Fruit fly (Drosophila melanogaster) whole organism, embryonic: ENCODE measurements around the gene CG42324.

ENCODE experiments used
- Awh ChIP-seq: fragments of 200-800 bp; sonication (Bioruptor generic); IDR thresholded peaks from 2 replicates; pipeline ENCODE4, ENCODE4 v1.3.6; 2022; ENCODE audit warnings: missing biosample characterization, missing genetic modification characterization
- C15 ChIP-seq: fragments of 200-800 bp; sonication (Bioruptor generic); IDR thresholded peaks from 3 replicates; pipeline ENCODE4 v1.3.6; 2022; ENCODE audit warnings: missing biosample characterization, missing genetic modification characterization
- CG10366 ChIP-seq: fragments of 200-800 bp; sonication (Bioruptor generic); IDR thresholded peaks from 2 replicates; pipeline ENCODE4 v1.3.6; 2022; ENCODE audit warnings: missing biosample characterization, missing genetic modification characterization
- CG11696 ChIP-seq: fragments of 200-800 bp; sonication (Bioruptor generic); IDR thresholded peaks from 2 replicates; pipeline ENCODE4 v1.3.6; 2022; ENCODE audit warnings: missing biosample characterization, missing genetic modification characterization
- CG13624 ChIP-seq: fragments of 200-800 bp; sonication (Bioruptor generic); optimal IDR thresholded peaks from 2 replicates; lab custom pipeline; 2016; ENCODE audit warnings: missing biosample characterization, missing genetic modification characterization
- CG14014 ChIP-seq: fragments of 200-800 bp; sonication (Bioruptor generic); IDR thresholded peaks from 2 replicates; pipeline ENCODE4 v1.3.6; 2022; ENCODE audit warnings: missing biosample characterization, missing genetic modification characterization
- CG14050 ChIP-seq: fragments of 200-800 bp; sonication (Bioruptor generic); IDR thresholded peaks from 3 replicates; pipeline ENCODE4 v1.3.6; 2022; ENCODE audit warnings: missing biosample characterization, missing genetic modification characterization
- CG14441 ChIP-seq: fragments of 200-800 bp; sonication (Bioruptor generic); IDR thresholded peaks from 2 replicates; pipeline ENCODE4 v1.3.6; 2022; ENCODE audit warnings: missing biosample characterization, missing genetic modification characterization
- CG15514 ChIP-seq: fragments of 200-800 bp; sonication (Bioruptor generic); optimal IDR thresholded peaks from 3 replicates; lab custom pipeline; 2017; ENCODE audit warnings: missing biosample characterization, missing genetic modification characterization, mild to moderate bottlenecking, moderate library complexity, missing genetic modification reagents
- CG30431 ChIP-seq: fragments of 200-800 bp; sonication (Bioruptor generic); optimal IDR thresholded peaks from 2 replicates; lab custom pipeline; 2017; ENCODE audit warnings: missing biosample characterization, missing genetic modification characterization
- CG34376 ChIP-seq: fragments of 200-800 bp; sonication (Bioruptor generic); optimal IDR thresholded peaks from 2 replicates; lab custom pipeline; 2018; ENCODE audit warnings: missing biosample characterization, mild to moderate bottlenecking, missing genetic modification characterization
- CG4282 ChIP-seq: fragments of 200-800 bp; sonication (Bioruptor generic); optimal IDR thresholded peaks from 2 replicates; lab custom pipeline; 2016; ENCODE audit warnings: missing biosample characterization, missing genetic modification characterization
- CG4328 ChIP-seq: fragments of 200-800 bp; sonication (Bioruptor generic); optimal IDR thresholded peaks from 3 replicates; lab custom pipeline; 2017; ENCODE audit warnings: missing biosample characterization, missing genetic modification reagents, missing genetic modification characterization
- CG43689 ChIP-seq: fragments of 200-800 bp; sonication (Bioruptor generic); IDR thresholded peaks from 2 replicates; pipeline ENCODE4 v1.3.6; 2022; ENCODE audit warnings: missing biosample characterization, missing genetic modification characterization
- CG4707 ChIP-seq: fragments of 200-800 bp; sonication (Bioruptor generic); optimal IDR thresholded peaks from 2 replicates; lab custom pipeline; 2018; ENCODE audit warnings: missing biosample characterization, mild to moderate bottlenecking, missing genetic modification characterization, moderate library complexity
- CG4730 ChIP-seq: fragments of 200-800 bp; sonication (Bioruptor generic); IDR thresholded peaks from 2 replicates; pipeline ENCODE4 v1.3.6; 2022; ENCODE audit warnings: missing biosample characterization, missing genetic modification characterization
- CG6683 ChIP-seq: fragments of 200-800 bp; sonication (Bioruptor generic); optimal IDR thresholded peaks from 2 replicates; lab custom pipeline; 2017; ENCODE audit warnings: missing biosample characterization, mild to moderate bottlenecking, missing genetic modification characterization, missing genetic modification reagents
- CG6854 ChIP-seq: fragments of 200-800 bp; sonication (Bioruptor generic); optimal IDR thresholded peaks from 3 replicates; lab custom pipeline; 2017; ENCODE audit warnings: missing biosample characterization, mild to moderate bottlenecking, missing genetic modification characterization
- CG7963 ChIP-seq: fragments of 200-800 bp; sonication (Bioruptor generic); IDR thresholded peaks from 3 replicates; pipeline ENCODE4 v1.3.6; 2022; ENCODE audit warnings: missing biosample characterization, missing genetic modification characterization; ENCODE audit not compliant: partially characterized antibody
- Fer2 ChIP-seq: fragments of 200-800 bp; sonication (Bioruptor generic); optimal IDR thresholded peaks from 2 replicates; lab custom pipeline; 2018; ENCODE audit warnings: missing biosample characterization, mild to moderate bottlenecking, missing genetic modification characterization, moderate library complexity
- HLH3B ChIP-seq: fragments of 200-800 bp; sonication (Bioruptor generic); IDR thresholded peaks from 2 replicates; pipeline ENCODE4 v1.3.6; 2022; ENCODE audit warnings: missing biosample characterization, missing genetic modification characterization
- Hmx ChIP-seq: fragments of 200-800 bp; sonication (Bioruptor generic); optimal IDR thresholded peaks from 2 replicates; lab custom pipeline; 2016; ENCODE audit warnings: missing biosample characterization, missing genetic modification characterization
- Med ChIP-seq: fragments of 200-800 bp; sonication (Bioruptor generic); peaks from one replicate; lab custom pipeline; 2016; ENCODE audit warnings: missing biosample characterization, missing genetic modification characterization, mild to moderate bottlenecking, inconsistent platforms, moderate library complexity
- Mes4 ChIP-seq: fragments of 200-800 bp; sonication (Bioruptor generic); optimal IDR thresholded peaks from 2 replicates; lab custom pipeline; 2016; ENCODE audit warnings: missing biosample characterization, missing genetic modification characterization
- NC2α ChIP-seq: fragments of 200-800 bp; sonication (Bioruptor generic); optimal IDR thresholded peaks from 2 replicates; lab custom pipeline; 2016; ENCODE audit warnings: missing biosample characterization, missing genetic modification characterization
- NfI ChIP-seq: fragments of 200-800 bp; sonication (Bioruptor generic); optimal IDR thresholded peaks from 3 replicates; lab custom pipeline; 2018; ENCODE audit warnings: missing biosample characterization, mild to moderate bottlenecking, missing genetic modification characterization, moderate library complexity
- Optix ChIP-seq: fragments of 200-800 bp; sonication (Bioruptor generic); IDR thresholded peaks from 3 replicates; pipeline ENCODE4 v1.3.6; 2022; ENCODE audit warnings: missing biosample characterization, missing genetic modification characterization
- Ravus ChIP-seq: fragments of 200-800 bp; sonication (Bioruptor generic); IDR thresholded peaks from 2 replicates; pipeline ENCODE4 v1.3.6; 2022; ENCODE audit warnings: missing biosample characterization, missing genetic modification characterization
- Vsx1 ChIP-seq: fragments of 200-800 bp; sonication (Bioruptor generic); optimal IDR thresholded peaks from 2 replicates; lab custom pipeline; 2017; ENCODE audit warnings: missing biosample characterization, mild to moderate bottlenecking, missing genetic modification characterization, missing genetic modification reagents
- al ChIP-seq: fragments of 200-800 bp; sonication (Bioruptor generic); IDR thresholded peaks from 2 replicates; pipeline ENCODE4 v1.3.6; 2022; ENCODE audit warnings: missing biosample characterization, missing genetic modification characterization
- ara ChIP-seq: fragments of 200-800 bp; sonication (Bioruptor generic); IDR thresholded peaks from 2 replicates; pipeline ENCODE4 v1.3.6; 2022; ENCODE audit warnings: missing biosample characterization, missing genetic modification characterization
- ash1 ChIP-seq: fragments of 200-800 bp; sonication (Bioruptor generic); optimal IDR thresholded peaks from 2 replicates; lab custom pipeline; 2018; ENCODE audit warnings: missing biosample characterization, mild to moderate bottlenecking, missing genetic modification characterization
- ato ChIP-seq: fragments of 200-800 bp; sonication (Bioruptor generic); IDR thresholded peaks from 2 replicates; pipeline ENCODE4 v1.3.6; 2022; ENCODE audit warnings: missing biosample characterization, missing genetic modification characterization; ENCODE audit not compliant: partially characterized antibody
- az2 ChIP-seq: fragments of 200-800 bp; sonication (Bioruptor generic); optimal IDR thresholded peaks from 3 replicates; lab custom pipeline; 2016; ENCODE audit warnings: missing biosample characterization, missing genetic modification characterization
- chn ChIP-seq: fragments of 200-800 bp; sonication (Bioruptor generic); optimal IDR thresholded peaks from 2 replicates; lab custom pipeline; 2016; ENCODE audit warnings: missing biosample characterization, missing genetic modification characterization
- dimm ChIP-seq: fragments of 200-800 bp; sonication (Bioruptor generic); IDR thresholded peaks from 2 replicates; pipeline ENCODE4 v1.3.6; 2022; ENCODE audit warnings: missing biosample characterization, missing genetic modification characterization
- dmrt11E ChIP-seq: fragments of 200-800 bp; sonication (Bioruptor generic); optimal IDR thresholded peaks from 3 replicates; lab custom pipeline; 2018; ENCODE audit warnings: missing biosample characterization, mild to moderate bottlenecking, missing genetic modification characterization, moderate library complexity
- esg ChIP-seq: fragments of 200-800 bp; sonication (Bioruptor generic); conservative IDR thresholded peaks from 2 replicates; pipeline ENCODE4 v1.3.6; 2022; ENCODE audit warnings: missing biosample characterization, missing genetic modification characterization
- ewg ChIP-seq: fragments of 200-800 bp; sonication (Bioruptor generic); optimal IDR thresholded peaks from 3 replicates; lab custom pipeline; 2017; ENCODE audit warnings: mild to moderate bottlenecking, missing biosample characterization, missing genetic modification reagents, missing genetic modification characterization
- fd96Cb ChIP-seq: fragments of 200-800 bp; sonication (Bioruptor generic); optimal IDR thresholded peaks from 2 replicates; lab custom pipeline; 2018; ENCODE audit warnings: missing biosample characterization, mild to moderate bottlenecking, missing genetic modification characterization, moderate library complexity
- fru ChIP-seq: fragments of >200 bp; optimal IDR thresholded peaks from 2 replicates; lab custom pipeline; 2017
- fu2 ChIP-seq: fragments of 200-800 bp; sonication (Bioruptor generic); optimal IDR thresholded peaks from 2 replicates; lab custom pipeline; 2016; ENCODE audit warnings: missing biosample characterization, missing genetic modification characterization
- hth ChIP-seq: fragments of >200 bp; optimal IDR thresholded peaks from 2 replicates; lab custom pipeline; 2017; ENCODE audit warnings: inconsistent platforms
- maf-S ChIP-seq: fragments of 200-800 bp; sonication (Bioruptor generic); optimal IDR thresholded peaks from 2 replicates; lab custom pipeline; 2016; ENCODE audit warnings: missing biosample characterization, missing genetic modification characterization
- mirr ChIP-seq: fragments of 200-800 bp; sonication (Bioruptor generic); optimal IDR thresholded peaks from 3 replicates; lab custom pipeline; 2018; ENCODE audit warnings: missing biosample characterization, mild to moderate bottlenecking, missing genetic modification characterization
- nerfin-2 ChIP-seq: fragments of 200-800 bp; sonication (Bioruptor generic); IDR thresholded peaks from 2 replicates; pipeline ENCODE4 v1.3.6; 2022; ENCODE audit warnings: missing biosample characterization, missing genetic modification characterization; ENCODE audit not compliant: partially characterized antibody
- onecut ChIP-seq: fragments of 200-800 bp; sonication (Bioruptor generic); IDR thresholded peaks from 2 replicates; pipeline ENCODE4 v1.3.6; 2022; ENCODE audit warnings: missing biosample characterization, missing genetic modification characterization
- org-1 ChIP-seq: fragments of 200-800 bp; sonication (Bioruptor generic); optimal IDR thresholded peaks from 2 replicates; lab custom pipeline; 2017; ENCODE audit warnings: missing biosample characterization, missing genetic modification characterization
- p53 ChIP-seq: fragments of 200-800 bp; sonication (Bioruptor generic); optimal IDR thresholded peaks from 2 replicates; lab custom pipeline; 2016; ENCODE audit warnings: missing biosample characterization, missing genetic modification characterization
- ranshi ChIP-seq: fragments of 200-800 bp; sonication (Bioruptor generic); IDR thresholded peaks from 2 replicates; pipeline ENCODE4 v1.3.6; 2022; ENCODE audit warnings: missing biosample characterization, missing genetic modification characterization
- sens-2 ChIP-seq: fragments of 200-800 bp; sonication (Bioruptor generic); IDR thresholded peaks from 2 replicates; pipeline ENCODE4 v1.3.6; 2022; ENCODE audit warnings: missing biosample characterization, missing genetic modification characterization
- ssp ChIP-seq: fragments of 200-800 bp; sonication (Bioruptor generic); IDR thresholded peaks from 2 replicates; pipeline ENCODE4 v1.3.6; 2022; ENCODE audit warnings: missing biosample characterization, missing genetic modification characterization
- usp ChIP-seq: fragments of >200 bp; optimal IDR thresholded peaks from 2 replicates; lab custom pipeline; 2017; ENCODE audit warnings: missing biosample characterization, missing genetic modification characterization

CG42324 gene

DNA sequence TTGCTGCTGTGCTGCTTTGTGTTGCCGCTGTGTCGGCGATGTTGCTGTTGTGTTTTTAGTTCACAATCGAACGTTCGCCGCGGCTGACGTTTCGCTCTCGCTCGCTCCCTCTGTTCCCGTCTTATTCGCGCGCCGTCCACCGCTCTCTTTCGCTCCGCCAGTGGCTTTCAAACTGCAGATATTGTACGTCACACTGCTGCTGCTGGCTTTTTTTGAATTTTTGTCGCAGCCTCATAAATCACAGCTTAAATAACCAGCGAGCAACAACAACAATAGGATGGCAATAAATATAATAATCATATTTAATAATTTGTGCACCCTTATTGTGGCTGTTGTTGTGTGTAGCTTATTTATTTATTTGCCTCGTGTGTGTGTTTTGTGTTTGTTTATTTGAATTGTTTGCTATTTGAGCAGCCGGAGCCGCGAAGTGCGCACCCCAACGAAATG is 71.3 kb downstream of the CG42324 start (continued):
- TF ChIP-seq onecut (GFP tag; lab: Robert Waterston, UW) (peak; percentile 42), fu2 (no peak), CG6854 (GFP tag; lab: Kevin White, UChicago) (peak; percentile 35), hth (lab: Kevin White, UChicago) (no peak), ara (GFP tag; lab: Robert Waterston, UW) (peak; percentile 33; the same call in 1 of the 2 replicates), nerfin-2 (no peak), ato (GFP tag; lab: Robert Waterston, UW) (peak; percentile 30; the same call in 1 of the 2 replicates), chn (GFP tag; lab: Kevin White, UChicago) (no peak), ssp (no peak), CG14014 (GFP tag; lab: Robert Waterston, UW) (peak; percentile 21; the same call in 1 of the 2 replicates), dimm (GFP tag; lab: Robert Waterston, UW) (no peak), CG4707 (no peak), Fer2 (tag; lab: Kevin White, UChicago) (no peak), org-1 (GFP tag; lab: Kevin White, UChicago) (no peak), ewg (GFP tag; lab: Kevin White, UChicago) (no peak), Ravus (no peak), NfI (GFP tag; lab: Kevin White, UChicago) (no peak), CG11696 (GFP tag; lab: Robert Waterston, UW) (no peak), dmrt11E (tag; lab: Kevin White, UChicago) (peak; percentile 10), CG30431 (GFP tag; lab: Kevin White, UChicago) (no peak), sens-2 (GFP tag; lab: Robert Waterston, UW) (no peak), NC2α (no peak), CG4282 (GFP tag; lab: Kevin White, UChicago) (no peak), CG4328 (peak; percentile 24), HLH3B (GFP tag; lab: Robert Waterston, UW) (no peak), CG7963 (GFP tag; lab: Robert Waterston, UW) (no peak), mirr (peak; percentile 21), Med (peak; percentile 72), CG10366 (GFP tag; lab: Robert Waterston, UW) (no peak), CG6683 (GFP tag; lab: Kevin White, UChicago) (no peak), esg (GFP tag; lab: Robert Waterston, UW) (no peak), Optix (GFP tag; lab: Robert Waterston, UW) (no peak), CG13624 (GFP tag; lab: Kevin White, UChicago) (no peak), CG43689 (no peak), CG14441 (GFP tag; lab: Robert Waterston, UW) (peak; percentile 7; the same call in 1 of the 2 replicates), ranshi (GFP tag; lab: Robert Waterston, UW) (no peak; the same call in 1 of the 2 replicates), az2 (GFP tag; lab: Kevin White, UChicago) (no peak), p53 (GFP tag; lab: Kevin White, UChicago) (no peak), Mes4 (GFP tag; lab: Kevin White, UChicago) (no peak), maf-S (GFP tag; lab: Kevin White, UChicago) (no peak), Awh (GFP tag; lab: Robert Waterston, UW) (no peak; the same call in 1 of the 2 replicates), CG15514 (GFP tag; lab: Kevin White, UChicago) (peak; percentile 64), C15 (GFP tag; lab: Robert Waterston, UW) (0 out of 3 replicates have a peak, but pooled peaks have one; percentile 7), fd96Cb (tag; lab: Kevin White, UChicago) (no peak), CG34376 (GFP tag; lab: Kevin White, UChicago) (no peak), CG14050 (no peak), Hmx (no peak), usp (GFP tag; lab: Kevin White, UChicago) (no peak), Vsx1 (GFP tag; lab: Kevin White, UChicago) (peak; percentile 70), fru (lab: Kevin White, UChicago) (no peak), CG4730 (no peak), ash1 (GFP tag; lab: Kevin White, UChicago) (no peak), al (GFP tag; lab: Robert Waterston, UW) (no peak)
